Fruit fly (Drosophila melanogaster): ENCODE results near the gene Egfrap.

The Egfrap gene

dm6 chr3L:5932363-5932914 is 18.0 kb downstream of the Egfrap start, which contains the start of gene Rcc1 (continued):
- TF ChIP-seq svp (GFP tag) (peak; percentile 89), Eip75B (GFP tag; optimal IDR thresholded peaks at IDR 0.05) (peak; percentile 37), pdm3 (GFP tag; optimal IDR thresholded peaks at IDR 0.05) (no peak), Ets21C (GFP tag; optimal IDR thresholded peaks at IDR 0.05) (no peak), Sox102F (GFP tag; optimal IDR thresholded peaks at IDR 0.05) (no peak), Hr39 (GFP tag; optimal IDR thresholded peaks at IDR 0.05) (peak; percentile 37), Smox (GFP tag; optimal IDR thresholded peaks at IDR 0.05) (no peak), CG6276 (GFP tag; optimal IDR thresholded peaks at IDR 0.05) (no peak), Hr38 (GFP tag; optimal IDR thresholded peaks at IDR 0.05) (no peak), Sox15 (GFP tag; optimal IDR thresholded peaks at IDR 0.05) (no peak), Sox14 (GFP tag; optimal IDR thresholded peaks at IDR 0.05) (peak; percentile 47), CG4318 (GFP tag; optimal IDR thresholded peaks at IDR 0.05) (no peak), Blimp-1 (GFP tag; optimal IDR thresholded peaks at IDR 0.05) (no peak)

- no peak for TF ChIP-seq CG15336 (GFP tag; IDR thresholded peaks at IDR 0.05)
- TF ChIP-seq topi (GFP tag; optimal IDR thresholded peaks at IDR 0.05): peak; percentile 8
- peak; percentile 64 for TF ChIP-seq svp (GFP tag)
- no peak for TF ChIP-seq Met (GFP tag; optimal IDR thresholded peaks at IDR 0.05)
- peak; percentile 81 for TF ChIP-seq Eip78C (GFP tag)
- no peak for TF ChIP-seq CG6854 (GFP tag; optimal IDR thresholded peaks at IDR 0.05)
- no peak for TF ChIP-seq CG6163 (GFP tag; IDR thresholded peaks at IDR 0.05)
- TF ChIP-seq CG6808 (GFP tag; optimal IDR thresholded peaks at IDR 0.05): no peak
- peak; percentile 65 for TF ChIP-seq CG1621 (tag; optimal IDR thresholded peaks at IDR 0.05)
Measured at dm6 chr3L:5927536-5927935, 22.9 kb downstream of the Egfrap start.

DNA sequence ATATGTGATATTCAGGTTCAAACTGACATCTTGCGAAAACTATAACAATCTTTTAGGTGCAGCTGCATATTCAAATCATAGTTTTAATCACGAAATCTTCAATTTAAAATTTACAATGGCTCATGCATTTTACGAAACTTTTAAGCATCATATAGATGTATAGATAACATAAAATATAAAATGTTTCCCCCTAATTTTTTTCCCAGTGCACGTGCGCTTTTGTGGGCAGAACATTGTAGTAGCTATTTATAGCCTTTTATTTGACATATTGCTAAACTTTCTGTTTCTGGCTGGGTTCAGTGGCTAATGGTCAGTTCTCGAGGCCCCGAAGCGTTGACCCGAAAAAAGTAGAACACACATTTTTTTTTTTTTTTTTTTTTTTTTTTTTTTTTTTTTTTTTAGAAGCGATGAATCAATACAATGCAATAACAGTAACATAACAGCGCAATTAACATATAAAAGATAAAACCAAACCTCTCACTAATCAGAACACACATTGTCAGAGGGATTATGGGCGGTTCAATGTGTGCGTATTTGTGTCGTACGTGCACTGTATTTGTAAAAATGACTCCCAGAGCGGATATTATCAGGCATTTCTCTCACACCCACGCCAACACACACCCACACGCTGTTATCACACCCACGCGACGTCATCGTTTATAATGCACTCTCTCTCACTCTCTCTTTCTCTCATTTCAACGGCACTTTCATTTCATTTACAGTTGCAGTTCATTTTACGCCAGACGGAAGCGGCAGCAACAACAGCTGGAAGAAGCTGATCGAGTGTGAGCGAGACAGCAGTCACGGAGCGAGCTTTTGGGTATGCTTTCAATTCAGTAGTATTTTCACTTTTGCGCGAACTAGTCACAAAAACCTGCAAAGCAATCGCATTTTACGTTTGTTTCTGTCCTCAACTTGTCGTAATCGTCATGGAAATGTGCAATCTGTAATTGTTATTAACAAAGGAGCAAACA is 24.2 kb downstream of the Egfrap start:
- TF ChIP-seq Hr39 (GFP tag; optimal IDR thresholded peaks at IDR 0.05) (peak; percentile 25), CG3919 (GFP tag; optimal IDR thresholded peaks at IDR 0.05) (peak; percentile 58), CG6163 (GFP tag; IDR thresholded peaks at IDR 0.05) (peak; percentile 54; the same call in 2 of the 3 replicates), Hr4 (GFP tag; optimal IDR thresholded peaks at IDR 0.05) (peak; percentile 48), CG15336 (GFP tag; IDR thresholded peaks at IDR 0.05) (peak; percentile 37; the same call in 1 of the 2 replicates), salr (GFP tag; optimal IDR thresholded peaks at IDR 0.05) (no peak), Lpt (GFP tag; optimal IDR thresholded peaks at IDR 0.05) (no peak), CG8119 (GFP tag; IDR thresholded peaks at IDR 0.05) (no peak; the same call in 2 of the 3 replicates), esn (GFP tag; optimal IDR thresholded peaks at IDR 0.05) (peak; percentile 42), CG7368 (GFP tag; optimal IDR thresholded peaks at IDR 0.05) (no peak), eg (GFP tag; IDR thresholded peaks at IDR 0.05) (peak; percentile 59; the same call in 1 of the 3 replicates), Sox14 (GFP tag; optimal IDR thresholded peaks at IDR 0.05) (peak; percentile 22), acj6 (GFP tag; optimal IDR thresholded peaks at IDR 0.05) (peak; percentile 22), net (GFP tag; optimal IDR thresholded peaks at IDR 0.05) (peak; percentile 11), OdsH (GFP tag; optimal IDR thresholded peaks at IDR 0.05) (peak; percentile 33), achi (GFP tag; optimal IDR thresholded peaks at IDR 0.05) (peak; percentile 19), CG11762 (GFP tag; optimal IDR thresholded peaks at IDR 0.05; ENCODE audit: insufficient read depth) (no peak), Eip78C (GFP tag) (peak; percentile 72), Blimp-1 (GFP tag; optimal IDR thresholded peaks at IDR 0.05) (peak; percentile 97), Eip75B (GFP tag; optimal IDR thresholded peaks at IDR 0.05) (peak; percentile 1), CG31627 (GFP tag; optimal IDR thresholded peaks at IDR 0.05) (peak; percentile 23), topi (GFP tag; optimal IDR thresholded peaks at IDR 0.05) (peak; percentile 28), CG8632 (GFP tag; optimal IDR thresholded peaks at IDR 0.05) (no peak), Smox (GFP tag; optimal IDR thresholded peaks at IDR 0.05) (peak; percentile 8), pdm3 (GFP tag; optimal IDR thresholded peaks at IDR 0.05) (peak; percentile 36), Ets21C (GFP tag; optimal IDR thresholded peaks at IDR 0.05) (no peak), vri (GFP tag; optimal IDR thresholded peaks at IDR 0.05) (peak; percentile 54), CG9139 (GFP tag; optimal IDR thresholded peaks at IDR 0.05) (peak; percentile 0), svp (GFP tag) (peak; percentile 82), CG6276 (GFP tag; optimal IDR thresholded peaks at IDR 0.05) (peak; percentile 14), Met (GFP tag; optimal IDR thresholded peaks at IDR 0.05) (peak; percentile 19), Sox15 (GFP tag; optimal IDR thresholded peaks at IDR 0.05) (no peak), CG32006 (GFP tag; optimal IDR thresholded peaks at IDR 0.05) (peak; percentile 22), Ets96B (tag; optimal IDR thresholded peaks at IDR 0.05) (no peak), CG8319 (GFP tag; optimal IDR thresholded peaks at IDR 0.05) (no peak), CG10631 (GFP tag; optimal IDR thresholded peaks at IDR 0.05) (peak; percentile 6), CG1621 (tag; optimal IDR thresholded peaks at IDR 0.05) (peak; percentile 46)

All from whole organism, prepupa.